Fruit fly (Drosophila melanogaster) whole organism, prepupa: ENCODE measurements around the gene Kaz-m1.

Experiments used
- CG10669 ChIP-seq: fragments of 200-800 bp; sonication (Bioruptor generic); optimal IDR thresholded peaks from 3 replicates; lab custom pipeline; 2018; ENCODE audit warnings: missing biosample characterization, mild to moderate bottlenecking, missing genetic modification characterization, moderate library complexity
- CG1621 ChIP-seq: fragments of 200-800 bp; sonication (Bioruptor generic); optimal IDR thresholded peaks from 3 replicates; lab custom pipeline; 2018; ENCODE audit warnings: missing biosample characterization, mild to moderate bottlenecking, missing genetic modification characterization
- CG6792 ChIP-seq: fragments of 200-800 bp; sonication (Bioruptor generic); optimal IDR thresholded peaks from 3 replicates; lab custom pipeline; 2016; ENCODE audit warnings: missing biosample characterization, missing genetic modification characterization
- CG8632 ChIP-seq: fragments of 200-800 bp; sonication (Bioruptor generic); optimal IDR thresholded peaks from 3 replicates; lab custom pipeline; 2016; ENCODE audit warnings: missing biosample characterization, missing genetic modification characterization
- Eip93F ChIP-seq: fragments of 200-800 bp; sonication (Bioruptor generic); optimal IDR thresholded peaks from 2 replicates; lab custom pipeline; 2016; ENCODE audit warnings: missing biosample characterization, mild to moderate bottlenecking, missing genetic modification characterization
- Gug ChIP-seq: fragments of 200-800 bp; sonication (Bioruptor generic); IDR thresholded peaks from 2 replicates; pipeline ENCODE4 v1.3.6; 2022; ENCODE audit warnings: missing biosample characterization, missing genetic modification characterization
- Sox15 ChIP-seq: fragments of 200-800 bp; sonication (Bioruptor generic); optimal IDR thresholded peaks from 3 replicates; lab custom pipeline; 2016; ENCODE audit warnings: missing biosample characterization, missing genetic modification characterization
- cyc ChIP-seq: fragments of 200-800 bp; sonication (Bioruptor generic); optimal IDR thresholded peaks from 3 replicates; lab custom pipeline; 2016; ENCODE audit warnings: missing biosample characterization, missing genetic modification characterization
- dac ChIP-seq: fragments of 200-800 bp; sonication (Bioruptor generic); optimal IDR thresholded peaks from 2 replicates; lab custom pipeline; 2017; ENCODE audit warnings: missing biosample characterization, mild to moderate bottlenecking, missing genetic modification characterization
- salr ChIP-seq, 2 experiments: fragments of 200-800 bp; sonication (Bioruptor generic); optimal IDR thresholded peaks; 3 replicates each; lab custom pipeline; 2016 to 2018; ENCODE audit warnings: missing biosample characterization in 2 of 2, missing genetic modification characterization in 2 of 2, mild to moderate bottlenecking in 1 of 2
- topi ChIP-seq: fragments of 200-800 bp; sonication (Bioruptor generic); optimal IDR thresholded peaks from 3 replicates; lab custom pipeline; 2016; ENCODE audit warnings: missing biosample characterization, missing genetic modification characterization

DNA sequence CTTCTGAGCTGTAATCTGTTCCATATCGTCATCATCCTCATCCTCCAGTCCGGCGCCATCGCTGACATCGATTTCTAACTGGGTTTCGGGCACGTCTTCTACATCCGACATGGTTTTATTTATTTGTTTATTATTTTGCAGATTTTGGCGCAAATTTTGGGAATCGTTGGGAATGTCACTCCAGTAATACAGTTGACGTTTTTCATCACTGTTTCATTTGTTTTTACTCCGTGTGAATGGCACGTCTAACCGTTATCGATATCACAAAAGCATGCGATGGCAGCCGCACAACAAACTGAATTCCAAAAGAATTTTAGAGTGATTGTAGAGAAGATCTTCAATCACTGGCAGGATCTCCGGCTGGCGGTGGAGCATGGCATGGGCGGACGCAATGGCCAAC, 41.9 kb downstream of the Kaz-m1 start, which contains the start of the genes Sld5 and CG14543:
- TF ChIP-seq CG10669 (GFP tag; lab: Kevin White, UChicago) (no peak), dac (GFP tag; lab: Kevin White, UChicago) (no peak), CG8632 (GFP tag; lab: Kevin White, UChicago) (no peak), topi (no peak), CG6792 (GFP tag; lab: Kevin White, UChicago) (no peak), Sox15 (GFP tag; lab: Kevin White, UChicago) (no peak), cyc (GFP tag; lab: Kevin White, UChicago) (no peak), Eip93F (GFP tag; lab: Kevin White, UChicago) (no peak), salr (GFP tag; optimal IDR thresholded peaks at IDR 0.05; lab: Kevin White, UChicago) (no peak), Gug (GFP tag; lab: Robert Waterston, UW) (no peak), CG1621 (no peak)
